Fruit fly (Drosophila melanogaster) whole organism, pupa: Measurements from ENCODE around the gene CG33346.
A peak's percentile ranks its signal among the peaks of the same experiment; 100 is the strongest.

Source experiments
- CG10348 ChIP-seq: fragments of 200-800 bp; sonication (Bioruptor generic); IDR thresholded peaks from 2 replicates; pipeline ENCODE4 v1.3.6; 2022; ENCODE audit warnings: missing biosample characterization, missing genetic modification characterization
- CG12605 ChIP-seq: fragments of 200-800 bp; sonication (Bioruptor generic); IDR thresholded peaks from 2 replicates; pipeline ENCODE4 v1.3.6; 2022; ENCODE audit warnings: missing biosample characterization, missing genetic modification characterization
- CG13204 ChIP-seq: fragments of 200-800 bp; sonication (Bioruptor generic); optimal IDR thresholded peaks from 2 replicates; lab custom pipeline; 2018; ENCODE audit warnings: missing biosample characterization, mild to moderate bottlenecking, missing genetic modification characterization, moderate library complexity
- CG14655 ChIP-seq: fragments of 200-800 bp; sonication (Bioruptor generic); optimal IDR thresholded peaks from 3 replicates; lab custom pipeline; 2017; ENCODE audit warnings: mild to moderate bottlenecking, missing biosample characterization, missing genetic modification reagents, missing genetic modification characterization
- CG15710 ChIP-seq: fragments of 200-800 bp; sonication (Bioruptor generic); optimal IDR thresholded peaks from 2 replicates; lab custom pipeline; 2018; ENCODE audit warnings: missing biosample characterization, mild to moderate bottlenecking, missing genetic modification characterization, moderate library complexity
- CG17806 ChIP-seq: fragments of 200-800 bp; sonication (Bioruptor generic); optimal IDR thresholded peaks from 2 replicates; lab custom pipeline; 2018; ENCODE audit warnings: missing biosample characterization, mild to moderate bottlenecking, missing genetic modification characterization, moderate library complexity
- CG32121 ChIP-seq: fragments of 200-800 bp; sonication (Bioruptor generic); IDR thresholded peaks from 2 replicates; pipeline ENCODE4 v1.3.6; 2022; ENCODE audit warnings: missing biosample characterization, missing genetic modification characterization
- CG34367 ChIP-seq: fragments of 200-800 bp; sonication (Bioruptor generic); optimal IDR thresholded peaks from 2 replicates; lab custom pipeline; 2018; ENCODE audit warnings: missing biosample characterization, mild to moderate bottlenecking, missing genetic modification characterization
- CG4496 ChIP-seq: fragments of 200-800 bp; sonication (Bioruptor generic); IDR thresholded peaks from 3 replicates; pipeline ENCODE4 v1.3.6; 2022; ENCODE audit warnings: missing biosample characterization, missing genetic modification characterization
- CG8159 ChIP-seq: fragments of 200-800 bp; sonication (Bioruptor generic); optimal IDR thresholded peaks from 3 replicates; lab custom pipeline; 2018; ENCODE audit warnings: missing biosample characterization, mild to moderate bottlenecking, missing genetic modification characterization, moderate library complexity
- CG8301 ChIP-seq: fragments of 200-800 bp; sonication (Bioruptor generic); optimal IDR thresholded peaks from 2 replicates; lab custom pipeline; 2018; ENCODE audit warnings: missing biosample characterization, mild to moderate bottlenecking, missing genetic modification characterization
- CG9948 ChIP-seq: fragments of 200-800 bp; sonication (Bioruptor generic); optimal IDR thresholded peaks from 2 replicates; lab custom pipeline; 2018; ENCODE audit warnings: missing biosample characterization, mild to moderate bottlenecking, missing genetic modification characterization, moderate library complexity
- D1 ChIP-seq: fragments of 200-800 bp; sonication (Bioruptor generic); optimal IDR thresholded peaks from 2 replicates; lab custom pipeline; 2018; ENCODE audit warnings: missing biosample characterization, mild to moderate bottlenecking, missing genetic modification characterization, moderate library complexity
- EcR ChIP-seq: fragments of 200-800 bp; sonication (Bioruptor generic); optimal IDR thresholded peaks from 3 replicates; lab custom pipeline; 2019; ENCODE audit warnings: missing biosample characterization, missing genetic modification characterization, mild to moderate bottlenecking, moderate library complexity, missing genetic modification reagents
- Ets98B ChIP-seq: fragments of 200-800 bp; sonication (Bioruptor generic); IDR thresholded peaks from 2 replicates; pipeline ENCODE4 v1.3.6; 2022; ENCODE audit warnings: missing biosample characterization, missing genetic modification characterization
- Pif1A ChIP-seq: fragments of 200-800 bp; sonication (Bioruptor generic); optimal IDR thresholded peaks from 3 replicates; lab custom pipeline; 2016; ENCODE audit warnings: missing biosample characterization, missing genetic modification characterization
- Pif1B ChIP-seq: fragments of 200-800 bp; sonication (Bioruptor generic); optimal IDR thresholded peaks from 3 replicates; lab custom pipeline; 2016; ENCODE audit warnings: missing biosample characterization, missing genetic modification characterization
- Snoo ChIP-seq: fragments of 200-800 bp; sonication (Bioruptor generic); optimal IDR thresholded peaks from 3 replicates; lab custom pipeline; 2017; ENCODE audit warnings: missing biosample characterization, mild to moderate bottlenecking, missing genetic modification characterization, inconsistent platforms
- fd96Ca ChIP-seq: fragments of 200-800 bp; sonication (Bioruptor generic); IDR thresholded peaks from 3 replicates; pipeline ENCODE4 v1.3.6; 2022; ENCODE audit warnings: missing biosample characterization, missing genetic modification characterization
- gl ChIP-seq: fragments of 200-800 bp; sonication (Bioruptor generic); optimal IDR thresholded peaks from 2 replicates; lab custom pipeline; 2018; ENCODE audit warnings: missing biosample characterization, mild to moderate bottlenecking, missing genetic modification characterization
- rn ChIP-seq: fragments of 200-800 bp; sonication (Bioruptor generic); IDR thresholded peaks from 2 replicates; pipeline ENCODE4 v1.3.6; 2022; ENCODE audit warnings: missing biosample characterization, missing genetic modification characterization

Gene CG33346

dm6 chr3R:28668854-28669253 is at the start of gene CG33346:
Gene CG33346 (plus strand): TSS chr3R:28669233.
- TF ChIP-seq CG14655 (GFP tag; lab: Kevin White, UChicago) (no peak), EcR (peak; percentile 76)

dm6 chr3R:28620813-28621212 is 48.2 kb upstream of the CG33346 start:
- TF ChIP-seq CG12605 (GFP tag; lab: Robert Waterston, UW) (no peak), CG17806 (tag; lab: Kevin White, UChicago) (no peak), CG32121 (GFP tag; lab: Robert Waterston, UW) (no peak), CG13204 (GFP tag; lab: Kevin White, UChicago) (no peak), CG15710 (tag; lab: Kevin White, UChicago) (no peak), CG14655 (GFP tag; lab: Kevin White, UChicago) (no peak), CG10348 (GFP tag; lab: Robert Waterston, UW) (no peak), CG34367 (tag; lab: Kevin White, UChicago) (no peak), rn (GFP tag; lab: Robert Waterston, UW) (no peak), D1 (tag; lab: Kevin White, UChicago) (no peak), Pif1A (GFP tag; lab: Kevin White, UChicago) (no peak), Pif1B (GFP tag; lab: Kevin White, UChicago) (no peak), gl (tag; lab: Kevin White, UChicago) (no peak)
- TF ChIP-seq, all 21 proteins: peak for 0

- no peak for TF ChIP-seq Pif1A (GFP tag; lab: Kevin White, UChicago)
- TF ChIP-seq gl (tag; lab: Kevin White, UChicago) = no peak
- no peak for TF ChIP-seq CG32121 (GFP tag; lab: Robert Waterston, UW)
- TF ChIP-seq CG14655 (GFP tag; lab: Kevin White, UChicago) = no peak
- TF ChIP-seq EcR = no peak
- no peak for TF ChIP-seq D1 (tag; lab: Kevin White, UChicago)
- TF ChIP-seq CG34367 (tag; lab: Kevin White, UChicago) = no peak
- TF ChIP-seq, all 21 proteins: peak for 0
These were observed 45.9 kb upstream of the CG33346 start for dm6 chr3R:28623115-28623514.

- no peak for TF ChIP-seq EcR
- no peak for TF ChIP-seq gl (tag; lab: Kevin White, UChicago)
- peak; percentile 75; the same call in 2 of the 3 replicates for TF ChIP-seq CG4496 (GFP tag; lab: Robert Waterston, UW)
- no peak for TF ChIP-seq CG13204 (GFP tag; lab: Kevin White, UChicago)
- TF ChIP-seq Ets98B (GFP tag; lab: Robert Waterston, UW) = peak; percentile 69
- TF ChIP-seq rn (GFP tag; lab: Robert Waterston, UW) = no peak
- TF ChIP-seq fd96Ca = no peak
- no peak for TF ChIP-seq Snoo (tag; lab: Kevin White, UChicago)
- TF ChIP-seq D1 (tag; lab: Kevin White, UChicago) = no peak
- peak; percentile 59 for TF ChIP-seq CG32121 (GFP tag; lab: Robert Waterston, UW)
- TF ChIP-seq CG34367 (tag; lab: Kevin White, UChicago) = peak; percentile 36
- TF ChIP-seq CG15710 (tag; lab: Kevin White, UChicago) = peak; percentile 45
- peak; percentile 40 for TF ChIP-seq CG17806 (tag; lab: Kevin White, UChicago)
- peak; percentile 36 for TF ChIP-seq CG14655 (GFP tag; lab: Kevin White, UChicago)
- peak; percentile 59 for TF ChIP-seq CG8159 (tag; lab: Kevin White, UChicago)
- TF ChIP-seq CG12605 (GFP tag; lab: Robert Waterston, UW) = no peak
- no peak for TF ChIP-seq CG10348 (GFP tag; lab: Robert Waterston, UW)
- TF ChIP-seq CG8301 = peak; percentile 45
- TF ChIP-seq CG9948 (tag; lab: Kevin White, UChicago) = peak; percentile 36
- TF ChIP-seq Pif1B (GFP tag; lab: Kevin White, UChicago) = peak; percentile 29
- TF ChIP-seq Pif1A (GFP tag; lab: Kevin White, UChicago) = peak; percentile 58
These were observed 45.5 kb upstream of the CG33346 start for dm6 chr3R:28623564-28623963.

dm6 chr3R:28627267-28627666 is 41.8 kb upstream of the CG33346 start:
- TF ChIP-seq fd96Ca (no peak), EcR (no peak), CG15710 (tag; lab: Kevin White, UChicago) (no peak), CG9948 (tag; lab: Kevin White, UChicago) (no peak), D1 (tag; lab: Kevin White, UChicago) (no peak), CG10348 (GFP tag; lab: Robert Waterston, UW) (no peak), CG34367 (tag; lab: Kevin White, UChicago) (no peak), CG8301 (no peak), Pif1B (GFP tag; lab: Kevin White, UChicago) (no peak), rn (GFP tag; lab: Robert Waterston, UW) (no peak), Pif1A (GFP tag; lab: Kevin White, UChicago) (no peak), Snoo (tag; lab: Kevin White, UChicago) (no peak), gl (tag; lab: Kevin White, UChicago) (no peak), CG12605 (GFP tag; lab: Robert Waterston, UW) (no peak)

- no peak for TF ChIP-seq CG9948 (tag; lab: Kevin White, UChicago)
- peak; percentile 56 for TF ChIP-seq EcR
- no peak for TF ChIP-seq fd96Ca
These were observed 40.3 kb upstream of the CG33346 start for dm6 chr3R:28628696-28629095.
